Worm (Caenorhabditis elegans) whole organism, L4/young adult: ENCODE data around the gene irld-44.

Experiments
- W03F9.2 ChIP-seq: fragments of 150-350 bp; optimal IDR thresholded peaks from 2 replicates; lab custom pipeline; 2014; ENCODE audit warnings: missing biosample characterization, missing genetic modification characterization
- dao-5 ChIP-seq: sonication (generic microtip); optimal IDR thresholded peaks from 2 replicates; lab custom pipeline; 2016; ENCODE audit warnings: missing genotype, missing genetic modification characterization, moderate library complexity, missing compliant biosample characterization

- no peak for TF ChIP-seq W03F9.2 (tag; lab: Kevin White, UChicago)
- TF ChIP-seq dao-5 (tag; lab: Kevin White, UChicago): no peak
Measured at ce11 chrV:1623429-1623828, 27.7 kb upstream of the irld-44 start.
